Worm (Caenorhabditis elegans): Measurements from ENCODE around the gene acc-4.
A peak's percentile ranks its signal among the peaks of the same experiment; 100 is the strongest.
"Not testable (repeated sequence)": the region's sequence is repeated elsewhere in the genome, so short reads cannot be mapped to it uniquely, and the experiment has no call there.

acc-4 gene

ce11 chrIII:13498899-13499298 is 15.0 kb upstream of the acc-4 start, which contains the start of gene T28A8.6:
Gene T28A8.6, plus strand, starts transcription at chrIII:13499199.
- TF ChIP-seq pes-1 (GFP tag; IDR thresholded peaks at IDR 0.05); F13C5.2 (tag; optimal IDR thresholded peaks at IDR 0.05); ceh-36 (tag; optimal IDR thresholded peaks at IDR 0.05): not testable (repeated sequence)

- TF ChIP-seq flt-1 (GFP tag; IDR thresholded peaks at IDR 0.05): no peak
- no peak for TF ChIP-seq hmg-4 (GFP tag; optimal IDR thresholded peaks at IDR 0.05)
These were observed 11.6 kb upstream of the acc-4 start, which contains the start of gene T28A8.2 for ce11 chrIII:13495571-13495970. Gene T28A8.2, minus strand, starts transcription at chrIII:13495671.

- no peak for TF ChIP-seq sea-1 (GFP tag; conservative IDR thresholded peaks at IDR 0.05)
- no peak for TF ChIP-seq tbx-37 (GFP tag; conservative IDR thresholded peaks at IDR 0.05)
These were observed 8.5 kb upstream of the acc-4 start, which contains the start of gene twk-40 for ce11 chrIII:13492377-13492776. Gene twk-40, minus strand, starts transcription at chrIII:13492477.

- TF ChIP-seq B0310.2 (tag; optimal IDR thresholded peaks at IDR 0.05): no peak
- TF ChIP-seq pes-1 (GFP tag; IDR thresholded peaks at IDR 0.05): no peak
- TF ChIP-seq scrt-1 (GFP tag; IDR thresholded peaks at IDR 0.05): no peak
- TF ChIP-seq ama-1 (optimal IDR thresholded peaks at IDR 0.05): no peak
- no peak for TF ChIP-seq aly-1 (tag; optimal IDR thresholded peaks at IDR 0.05)
- TF ChIP-seq F13C5.2 (tag; optimal IDR thresholded peaks at IDR 0.05): no peak
- no peak for TF ChIP-seq ets-7 (tag; optimal IDR thresholded peaks at IDR 0.05)
- no peak for TF ChIP-seq sea-1 (GFP tag; conservative IDR thresholded peaks at IDR 0.05)
- TF ChIP-seq hnd-1 (tag; optimal IDR thresholded peaks at IDR 0.05): no peak
- no peak for TF ChIP-seq hmg-4 (GFP tag; optimal IDR thresholded peaks at IDR 0.05)
- no peak for TF ChIP-seq hmbx-1 (tag; optimal IDR thresholded peaks at IDR 0.05)
- no peak for TF ChIP-seq flt-1 (GFP tag; IDR thresholded peaks at IDR 0.05)
- TF ChIP-seq tra-4 (tag; optimal IDR thresholded peaks at IDR 0.05): no peak
- TF ChIP-seq ceh-36 (tag; optimal IDR thresholded peaks at IDR 0.05): no peak
- no peak for TF ChIP-seq tbx-11 (GFP tag; IDR thresholded peaks at IDR 0.05)
- TF ChIP-seq ceh-13 (GFP tag; optimal IDR thresholded peaks at IDR 0.05): no peak
- no peak for TF ChIP-seq tbx-37 (GFP tag; conservative IDR thresholded peaks at IDR 0.05)
These were observed 7.2 kb downstream of the acc-4 start, which contains the start of gene T27E9.6 for ce11 chrIII:13476682-13477081. Gene T27E9.6, minus strand, starts transcription at chrIII:13476782.

- no peak for TF ChIP-seq ets-7 (tag; optimal IDR thresholded peaks at IDR 0.05)
- peak; percentile 21; the same call in 1 of the 2 replicates for TF ChIP-seq tbx-37 (GFP tag; conservative IDR thresholded peaks at IDR 0.05)
These were observed 9.4 kb downstream of the acc-4 start for ce11 chrIII:13474482-13474881.

- TF ChIP-seq hnd-1 (tag; optimal IDR thresholded peaks at IDR 0.05) (no peak), sea-1 (GFP tag; conservative IDR thresholded peaks at IDR 0.05) (no peak), tbx-11 (GFP tag; IDR thresholded peaks at IDR 0.05) (no peak), F13C5.2 (tag; optimal IDR thresholded peaks at IDR 0.05) (no peak), ceh-13 (GFP tag; optimal IDR thresholded peaks at IDR 0.05) (no peak), tbx-37 (GFP tag; conservative IDR thresholded peaks at IDR 0.05) (no peak), B0310.2 (tag; optimal IDR thresholded peaks at IDR 0.05) (no peak), hmbx-1 (tag; optimal IDR thresholded peaks at IDR 0.05) (no peak), ceh-36 (tag; optimal IDR thresholded peaks at IDR 0.05) (no peak), hmg-4 (GFP tag; optimal IDR thresholded peaks at IDR 0.05) (no peak), scrt-1 (GFP tag; IDR thresholded peaks at IDR 0.05) (no peak), tra-4 (tag; optimal IDR thresholded peaks at IDR 0.05) (no peak), aly-1 (tag; optimal IDR thresholded peaks at IDR 0.05) (no peak), pes-1 (GFP tag; IDR thresholded peaks at IDR 0.05) (no peak), ama-1 (optimal IDR thresholded peaks at IDR 0.05) (no peak), flt-1 (GFP tag; IDR thresholded peaks at IDR 0.05) (no peak), ets-7 (tag; optimal IDR thresholded peaks at IDR 0.05) (no peak)
These were observed 12.4 kb downstream of the acc-4 start, which contains the start of gene pssy-2 for ce11 chrIII:13471504-13471903. Gene pssy-2, plus strand, starts transcription at chrIII:13471804.

- TF ChIP-seq B0310.2 (tag; optimal IDR thresholded peaks at IDR 0.05): no peak
- no peak for TF ChIP-seq scrt-1 (GFP tag; IDR thresholded peaks at IDR 0.05)
- no peak for TF ChIP-seq hnd-1 (tag; optimal IDR thresholded peaks at IDR 0.05)
- no peak for TF ChIP-seq ceh-13 (GFP tag; optimal IDR thresholded peaks at IDR 0.05)
- no peak for TF ChIP-seq hmbx-1 (tag; optimal IDR thresholded peaks at IDR 0.05)
- no peak for TF ChIP-seq tra-4 (tag; optimal IDR thresholded peaks at IDR 0.05)
- TF ChIP-seq tbx-11 (GFP tag; IDR thresholded peaks at IDR 0.05): no peak
- no peak for TF ChIP-seq ama-1 (optimal IDR thresholded peaks at IDR 0.05)
- TF ChIP-seq flt-1 (GFP tag; IDR thresholded peaks at IDR 0.05): no peak
- TF ChIP-seq F13C5.2 (tag; optimal IDR thresholded peaks at IDR 0.05): no peak
- TF ChIP-seq pes-1 (GFP tag; IDR thresholded peaks at IDR 0.05): no peak
- no peak for TF ChIP-seq ets-7 (tag; optimal IDR thresholded peaks at IDR 0.05)
These were observed 17.9 kb downstream of the acc-4 start, which contains the start of gene cdk-5 for ce11 chrIII:13465918-13466592. Gene cdk-5, minus strand, starts transcription at chrIII:13466342.

ce11 chrIII:13464493-13465362 is 19.2 kb downstream of the acc-4 start, which contains the start of gene kel-3:
Gene kel-3, plus strand, starts transcription at chrIII:13464820.
- TF ChIP-seq tbx-37 (GFP tag; conservative IDR thresholded peaks at IDR 0.05): no peak
- TF ChIP-seq scrt-1 (GFP tag; IDR thresholded peaks at IDR 0.05): no peak
- TF ChIP-seq flt-1 (GFP tag; IDR thresholded peaks at IDR 0.05): no peak
- TF ChIP-seq hmg-4 (GFP tag; optimal IDR thresholded peaks at IDR 0.05): no peak
- peak; percentile 62 for TF ChIP-seq ama-1 (optimal IDR thresholded peaks at IDR 0.05)
- no peak for TF ChIP-seq hmbx-1 (tag; optimal IDR thresholded peaks at IDR 0.05)
- TF ChIP-seq sea-1 (GFP tag; conservative IDR thresholded peaks at IDR 0.05): no peak
